Worm (Caenorhabditis elegans): ENCODE results near the gene F53H1.4.

- no peak for TF ChIP-seq pag-3 (tag; optimal IDR thresholded peaks at IDR 0.05; ENCODE audit: borderline replicate concordance)
- no peak for TF ChIP-seq pqm-1 (tag; optimal IDR thresholded peaks at IDR 0.05)
- no peak for TF ChIP-seq ceh-9 (tag; optimal IDR thresholded peaks at IDR 0.05)
Observed at ce11 chrIV:1261024-1261423, 48.9 kb upstream of the F53H1.4 start, which contains the start of gene clec-169.

All from whole organism, late embryonic.